Fruit fly (Drosophila melanogaster) Kc167 (cell line): ENCODE measurements around the gene CG7715.

Experiments
- Myc ChIP-seq: fragments of >200 bp; optimal IDR thresholded peaks from 2 replicates; lab custom pipeline; 2017; ENCODE audit warnings: missing external identifiers
- Sin3A ChIP-seq: fragments of >200 bp; optimal IDR thresholded peaks from 2 replicates; lab custom pipeline; 2018; ENCODE audit warnings: missing external identifiers
- h ChIP-seq: fragments of >200 bp; optimal IDR thresholded peaks from 3 replicates; lab custom pipeline; 2018; ENCODE audit warnings: missing external identifiers
- insv ChIP-seq: fragments of >200 bp; optimal IDR thresholded peaks from 3 replicates; lab custom pipeline; 2018; ENCODE audit warnings: missing external identifiers
- psq ChIP-seq: fragments of >200 bp; optimal IDR thresholded peaks from 2 replicates; lab custom pipeline; 2017; ENCODE audit warnings: missing external identifiers
- ttk ChIP-seq: sonication (Bioruptor generic); optimal IDR thresholded peaks from 2 replicates; lab custom pipeline; 2017; ENCODE audit warnings: missing external identifiers

DNA sequence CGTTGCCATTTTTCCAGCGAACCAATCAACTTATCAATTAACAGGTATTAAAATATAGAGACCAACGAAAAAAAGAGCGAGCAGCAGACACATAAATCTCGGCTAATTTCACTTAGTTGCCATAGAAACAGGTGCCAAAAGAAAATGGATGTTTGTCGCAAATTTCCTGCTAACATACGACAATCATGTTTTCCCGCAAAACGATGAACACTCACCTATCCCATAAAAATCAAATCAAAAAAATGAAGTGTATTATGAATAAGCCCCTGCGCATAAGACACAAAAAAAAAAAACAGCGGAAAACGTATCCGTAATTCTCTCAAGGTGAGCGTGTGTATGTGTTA is 13.5 kb upstream of the CG7715 start:
- TF ChIP-seq Sin3A: no peak
- no peak for TF ChIP-seq psq (lab: Kevin White, UChicago)
- TF ChIP-seq Myc: no peak
- TF ChIP-seq ttk (lab: Kevin White, UChicago): no peak
- TF ChIP-seq insv (lab: Kevin White, UChicago): no peak
- TF ChIP-seq h (lab: Kevin White, UChicago): no peak
